Fruit fly (Drosophila melanogaster): Measurements from ENCODE around the gene Ipp.

DNA sequence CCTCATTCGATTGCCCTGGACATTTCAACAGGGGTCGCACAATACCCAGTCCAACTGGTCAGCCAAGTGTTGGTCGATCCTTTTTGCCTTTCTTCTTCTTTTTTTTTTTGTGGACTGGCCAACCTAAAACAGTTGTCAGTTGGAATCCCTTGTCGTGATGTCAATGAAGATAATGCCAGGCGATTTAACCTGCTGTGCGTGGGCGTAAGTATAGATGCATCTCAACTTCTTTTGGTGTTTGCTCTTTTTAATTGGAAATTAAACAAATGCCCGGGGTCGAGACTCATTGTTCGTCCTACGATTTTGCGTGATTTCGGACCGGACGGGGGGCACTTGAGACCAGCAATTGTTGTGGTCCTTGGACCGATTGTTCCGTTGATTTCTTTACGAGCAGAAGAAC is 48.7 kb upstream of the Ipp start:
- TF ChIP-seq CG10321 (GFP tag; IDR thresholded peaks at IDR 0.05) (no peak), Lpt (GFP tag; optimal IDR thresholded peaks at IDR 0.05) (no peak), CoRest (tag; optimal IDR thresholded peaks at IDR 0.05) (no peak), ems (GFP tag; optimal IDR thresholded peaks at IDR 0.05) (no peak), org-1 (GFP tag; optimal IDR thresholded peaks at IDR 0.05) (no peak), br (optimal IDR thresholded peaks at IDR 0.05) (no peak), pan (optimal IDR thresholded peaks at IDR 0.05) (no peak), pan (GFP tag; optimal IDR thresholded peaks at IDR 0.05 in 1 of 2, IDR thresholded peaks at IDR 0.05 in 1 of 2) (no peak), ac (GFP tag; optimal IDR thresholded peaks at IDR 0.05) (no peak), CG15073 (GFP tag; optimal IDR thresholded peaks at IDR 0.05) (no peak), CG5953 (GFP tag; IDR thresholded peaks at IDR 0.05) (no peak)
